Worm (Caenorhabditis elegans) whole organism, L1 larva: ENCODE measurements around the gene hlh-3.
A peak's percentile ranks its signal among the peaks of the same experiment; 100 is the strongest.

Experiments used
- C34B4.2 ChIP-seq: sonication (generic microtip); optimal IDR thresholded peaks from 2 replicates; lab custom pipeline; 2017; ENCODE audit warnings: mild to moderate bottlenecking, missing genetic modification characterization, missing compliant biosample characterization
- aha-1 ChIP-seq: fragments of 150-350 bp; optimal IDR thresholded peaks from 2 replicates; lab custom pipeline; 2014; ENCODE audit warnings: missing biosample characterization, missing genetic modification characterization
- ama-1 ChIP-seq: fragments of 150-350 bp; optimal IDR thresholded peaks from 2 replicates; lab custom pipeline; 2014
- blmp-1 ChIP-seq: fragments of 150-350 bp; optimal IDR thresholded peaks from 2 replicates; lab custom pipeline; 2014; ENCODE audit warnings: missing biosample characterization, missing genetic modification characterization
- ceh-82 ChIP-seq, 3 experiments: fragments of 150-350 bp in 1 of 3; sonication (generic microtip) in 2 of 3; optimal IDR thresholded peaks; 2 replicates each; lab custom pipeline; 2014 to 2017; ENCODE audit warnings: missing biosample characterization in 3 of 3, missing genetic modification characterization in 3 of 3
- ceh-88 ChIP-seq: fragments of 200-800 bp; sonication (Bioruptor generic); IDR thresholded peaks from 2 replicates; pipeline ENCODE4 v1.3.6; 2022; ENCODE audit warnings: missing genetic modification characterization, missing compliant biosample characterization
- ceh-90 ChIP-seq: sonication (generic microtip); optimal IDR thresholded peaks from 2 replicates; lab custom pipeline; 2016; ENCODE audit warnings: missing genetic modification characterization, missing compliant biosample characterization
- dpl-1 ChIP-seq, 3 experiments: fragments of 150-350 bp in 2 of 3; sonication (generic microtip) in 1 of 3; optimal IDR thresholded peaks; 2 replicates each; lab custom pipeline; 2014 to 2017; ENCODE audit warnings: missing biosample characterization in 3 of 3, missing genetic modification characterization in 3 of 3, missing genetic modification reagents in 3 of 3
- dsc-1 ChIP-seq: sonication (generic microtip); optimal IDR thresholded peaks from 2 replicates; lab custom pipeline; 2016; ENCODE audit warnings: mild to moderate bottlenecking, missing genetic modification characterization, missing compliant biosample characterization
- efl-1 ChIP-seq, 4 experiments: fragments of 150-350 bp; optimal IDR thresholded peaks in 3 of 4; peaks in 1 of 4; 1 replicate in 1 of 4; 2 replicates in 3 of 4; lab custom pipeline; 2014; ENCODE audit warnings: missing biosample characterization in 2 of 4, missing genetic modification characterization in 2 of 4, missing genetic modification reagents in 2 of 4
- egl-13 ChIP-seq: sonication (generic microtip); optimal IDR thresholded peaks from 2 replicates; lab custom pipeline; 2016; ENCODE audit warnings: missing genotype, missing genetic modification reagents, missing genetic modification characterization, missing compliant biosample characterization
- fkh-10 ChIP-seq: sonication (generic microtip); optimal IDR thresholded peaks from 2 replicates; lab custom pipeline; 2017; ENCODE audit warnings: missing biosample characterization, missing genetic modification reagents, missing genetic modification characterization
- fkh-8 ChIP-seq: sonication (generic microtip); optimal IDR thresholded peaks from 2 replicates; lab custom pipeline; 2016; ENCODE audit warnings: mild to moderate bottlenecking, missing genetic modification characterization, missing compliant biosample characterization
- fos-1 ChIP-seq: fragments of 150-350 bp; optimal IDR thresholded peaks from 2 replicates; lab custom pipeline; 2014; ENCODE audit warnings: missing biosample characterization, missing genetic modification characterization
- grh-1 ChIP-seq: fragments of 200-800 bp; sonication (Bioruptor generic); IDR thresholded peaks from 2 replicates; pipeline ENCODE4 v1.3.6; 2022; ENCODE audit warnings: missing genetic modification reagents, missing genetic modification characterization, missing compliant biosample characterization
- hlh-17 ChIP-seq: fragments of 200-800 bp; sonication (Bioruptor generic); optimal IDR thresholded peaks from 2 replicates; lab custom pipeline; 2018; ENCODE audit warnings: missing genetic modification characterization, mild to moderate bottlenecking, missing compliant biosample characterization, moderate library complexity, borderline replicate concordance
- irx-1 ChIP-seq: sonication (generic microtip); optimal IDR thresholded peaks from 2 replicates; lab custom pipeline; 2016; ENCODE audit warnings: missing genetic modification characterization, missing compliant biosample characterization
- lin-13 ChIP-seq: fragments of 150-350 bp; optimal IDR thresholded peaks from 2 replicates; lab custom pipeline; 2014; ENCODE audit warnings: missing biosample characterization, missing genetic modification reagents, missing genetic modification characterization
- lin-14 ChIP-seq: fragments of 200-800 bp; sonication (Bioruptor generic); optimal IDR thresholded peaks from 2 replicates; lab custom pipeline; 2018; ENCODE audit warnings: mild to moderate bottlenecking, missing genetic modification characterization, moderate library complexity, missing compliant biosample characterization
- mab-9 ChIP-seq: fragments of 200-800 bp; sonication (Bioruptor generic); IDR thresholded peaks from 2 replicates; pipeline ENCODE4 v1.3.6; 2022; ENCODE audit warnings: missing genetic modification reagents, missing genetic modification characterization, missing compliant biosample characterization
- nhr-11 ChIP-seq: fragments of 150-350 bp; optimal IDR thresholded peaks from 2 replicates; lab custom pipeline; 2014; ENCODE audit warnings: missing biosample characterization, missing genetic modification characterization
- nhr-12 ChIP-seq: sonication (generic microtip); optimal IDR thresholded peaks from 2 replicates; lab custom pipeline; 2017; ENCODE audit warnings: missing biosample characterization, missing genetic modification characterization
- nhr-20 ChIP-seq: sonication (generic microtip); optimal IDR thresholded peaks from 2 replicates; lab custom pipeline; 2016; ENCODE audit warnings: mild to moderate bottlenecking, missing genetic modification characterization, missing compliant biosample characterization
- nhr-237 ChIP-seq: fragments of 150-350 bp; optimal IDR thresholded peaks from 2 replicates; lab custom pipeline; 2014; ENCODE audit warnings: missing biosample characterization, missing genetic modification characterization
- nhr-47 ChIP-seq: sonication (generic microtip); optimal IDR thresholded peaks from 2 replicates; lab custom pipeline; 2016; ENCODE audit warnings: mild to moderate bottlenecking, missing genetic modification characterization, moderate library complexity, missing compliant biosample characterization
- nhr-71 ChIP-seq: sonication (generic microtip); optimal IDR thresholded peaks from 2 replicates; lab custom pipeline; 2016; ENCODE audit warnings: mild to moderate bottlenecking, missing genetic modification characterization, moderate library complexity, missing compliant biosample characterization
- nhr-85 ChIP-seq: sonication (generic microtip); peaks from one replicate; lab custom pipeline; 2016; ENCODE audit warnings: missing genetic modification characterization, inconsistent platforms, missing compliant biosample characterization
- snpc-4 ChIP-seq: fragments of 150-350 bp; optimal IDR thresholded peaks from 2 replicates; lab custom pipeline; 2014; ENCODE audit warnings: missing biosample characterization, missing genetic modification characterization
- snu-23 ChIP-seq: sonication (generic microtip); optimal IDR thresholded peaks from 2 replicates; lab custom pipeline; 2016; ENCODE audit warnings: missing genetic modification characterization, missing compliant biosample characterization
- sox-4 ChIP-seq: sonication (generic microtip); optimal IDR thresholded peaks from 2 replicates; lab custom pipeline; 2016; ENCODE audit warnings: missing genetic modification characterization, missing compliant biosample characterization
- tbx-2 ChIP-seq: sonication (generic microtip); optimal IDR thresholded peaks from 2 replicates; lab custom pipeline; 2016; ENCODE audit warnings: missing genetic modification characterization, missing compliant biosample characterization
- tlp-1 ChIP-seq: fragments of 150-350 bp; optimal IDR thresholded peaks from 2 replicates; lab custom pipeline; 2014; ENCODE audit warnings: missing biosample characterization, missing genetic modification characterization
- unc-130 ChIP-seq: fragments of 150-350 bp; optimal IDR thresholded peaks from 2 replicates; lab custom pipeline; 2017; ENCODE audit warnings: missing biosample characterization, missing genetic modification characterization, inconsistent platforms
- unc-86 ChIP-seq: sonication (generic microtip); optimal IDR thresholded peaks from 2 replicates; lab custom pipeline; 2016; ENCODE audit warnings: missing genetic modification characterization, missing compliant biosample characterization
- unc-98 ChIP-seq: fragments of 200-800 bp; sonication (Bioruptor generic); IDR thresholded peaks from 2 replicates; pipeline ENCODE4 v1.3.6; 2022; ENCODE audit warnings: missing genetic modification characterization, missing compliant biosample characterization
- vab-15 ChIP-seq: sonication (generic microtip); optimal IDR thresholded peaks from 2 replicates; lab custom pipeline; 2017; ENCODE audit warnings: missing genotype, mild to moderate bottlenecking, missing genetic modification characterization, missing compliant biosample characterization
- xbp-1 ChIP-seq: sonication (generic microtip); optimal IDR thresholded peaks from 2 replicates; lab custom pipeline; 2016; ENCODE audit warnings: missing genetic modification characterization, missing compliant biosample characterization
- zag-1 ChIP-seq: fragments of 150-350 bp; optimal IDR thresholded peaks from 2 replicates; lab custom pipeline; 2014; ENCODE audit warnings: missing biosample characterization, missing genetic modification characterization
- zip-4 ChIP-seq: fragments of 200-800 bp; sonication (Bioruptor generic); optimal IDR thresholded peaks from 2 replicates; lab custom pipeline; 2018; ENCODE audit warnings: mild to moderate bottlenecking, missing genetic modification characterization, moderate library complexity, missing compliant biosample characterization
- ztf-11 ChIP-seq, 2 experiments: sonication (generic microtip); optimal IDR thresholded peaks; 2 replicates each; lab custom pipeline; 2016 to 2017; ENCODE audit warnings: missing genetic modification characterization in 2 of 2, missing biosample characterization in 1 of 2, missing compliant biosample characterization in 1 of 2
- ztf-4 ChIP-seq: fragments of 150-350 bp; optimal IDR thresholded peaks from 2 replicates; lab custom pipeline; 2014; ENCODE audit warnings: missing biosample characterization, missing genetic modification characterization

The hlh-3 gene

ce11 chrII:9128132-9128531, 41.7 kb downstream of the hlh-3 start (continued):
- TF ChIP-seq egl-13 (tag; lab: Kevin White, UChicago) (no peak), zag-1 (tag; lab: Kevin White, UChicago) (no peak), aha-1 (tag; lab: Kevin White, UChicago) (no peak), fos-1 (tag; lab: Kevin White, UChicago) (no peak), irx-1 (tag; lab: Kevin White, UChicago) (no peak), ztf-11 (tag; optimal IDR thresholded peaks at IDR 0.05; lab: Kevin White, UChicago) (no peak), sox-4 (tag; lab: Kevin White, UChicago) (no peak), snu-23 (GFP tag; lab: Kevin White, UChicago) (peak; percentile 19), ama-1 (lab: Kevin White, UChicago) (no peak), unc-86 (no peak), ceh-90 (tag; lab: Kevin White, UChicago) (no peak), vab-15 (no peak), nhr-12 (tag; lab: Kevin White, UChicago) (no peak), snpc-4 (tag; lab: Kevin White, UChicago) (no peak), hlh-17 (GFP tag; lab: Kevin White, UChicago) (no peak), ceh-82 (tag; optimal IDR thresholded peaks at IDR 0.05; lab: Kevin White, UChicago) (peak in 1 of 3 experiments; percentile 22), C34B4.2 (no peak), blmp-1 (tag; lab: Kevin White, UChicago) (peak; percentile 98), unc-98 (GFP tag; lab: Robert Waterston, UW) (no peak), ceh-88 (GFP tag; lab: Robert Waterston, UW) (no peak)

- no peak for TF ChIP-seq efl-1 (optimal IDR thresholded peaks at IDR 0.05; lab: Kevin White, UChicago)
- no peak for TF ChIP-seq efl-1 (GFP tag; optimal IDR thresholded peaks at IDR 0.05 in 1 of 2; lab: Kevin White, UChicago)
- TF ChIP-seq ztf-11 (tag; optimal IDR thresholded peaks at IDR 0.05; lab: Kevin White, UChicago), result no peak
- TF ChIP-seq nhr-85 (tag; lab: Kevin White, UChicago), result no peak
- TF ChIP-seq dsc-1 (tag; lab: Kevin White, UChicago), result peak; percentile 56
- TF ChIP-seq fkh-8 (tag; lab: Kevin White, UChicago), result peak; percentile 61
- TF ChIP-seq grh-1 (GFP tag; lab: Robert Waterston, UW), result no peak
- no peak for TF ChIP-seq unc-130
- peak; percentile 11 for TF ChIP-seq fos-1 (tag; lab: Kevin White, UChicago)
- TF ChIP-seq lin-14 (GFP tag; lab: Kevin White, UChicago), result peak; percentile 21
- no peak for TF ChIP-seq ceh-82 (tag; optimal IDR thresholded peaks at IDR 0.05; lab: Kevin White, UChicago)
- peak; percentile 37 for TF ChIP-seq blmp-1 (tag; lab: Kevin White, UChicago)
- TF ChIP-seq ceh-88 (GFP tag; lab: Robert Waterston, UW), result no peak
- TF ChIP-seq snpc-4 (tag; lab: Kevin White, UChicago), result no peak
- no peak for TF ChIP-seq nhr-12 (tag; lab: Kevin White, UChicago)
These were observed 43.9 kb downstream of the hlh-3 start for ce11 chrII:9130339-9130738.

- no peak for TF ChIP-seq mab-9 (GFP tag; lab: Robert Waterston, UW)
- no peak for TF ChIP-seq ztf-4 (tag; lab: Kevin White, UChicago)
- TF ChIP-seq snpc-4 (tag; lab: Kevin White, UChicago), result no peak
- TF ChIP-seq snu-23 (GFP tag; lab: Kevin White, UChicago), result no peak
- no peak for TF ChIP-seq dpl-1 (GFP tag; optimal IDR thresholded peaks at IDR 0.05; lab: Kevin White, UChicago)
- no peak for TF ChIP-seq nhr-71 (tag; lab: Kevin White, UChicago)
- no peak for TF ChIP-seq nhr-237 (tag; lab: Kevin White, UChicago)
- no peak for TF ChIP-seq egl-13 (tag; lab: Kevin White, UChicago)
These were observed 45.0 kb downstream of the hlh-3 start, which contains the start of gene C16D2.1 for ce11 chrII:9131363-9131762. TSS of gene C16D2.1 (plus strand) at chrII:9131663.

- TF ChIP-seq blmp-1 (tag; lab: Kevin White, UChicago) (no peak), efl-1 (optimal IDR thresholded peaks at IDR 0.05; lab: Kevin White, UChicago) (no peak), efl-1 (GFP tag; optimal IDR thresholded peaks at IDR 0.05 in 1 of 2; lab: Kevin White, UChicago) (no peak), nhr-20 (tag; lab: Kevin White, UChicago) (no peak), lin-13 (GFP tag; lab: Kevin White, UChicago) (no peak), ceh-82 (tag; optimal IDR thresholded peaks at IDR 0.05; lab: Kevin White, UChicago) (no peak), unc-98 (GFP tag; lab: Robert Waterston, UW) (no peak), C34B4.2 (no peak), hlh-17 (GFP tag; lab: Kevin White, UChicago) (no peak), zip-4 (GFP tag; lab: Kevin White, UChicago) (no peak), tlp-1 (tag; lab: Kevin White, UChicago) (no peak), xbp-1 (no peak), tbx-2 (tag; lab: Kevin White, UChicago) (no peak), unc-86 (no peak), nhr-47 (no peak), ceh-88 (GFP tag; lab: Robert Waterston, UW) (no peak), unc-130 (no peak), nhr-11 (tag; lab: Kevin White, UChicago) (no peak), fkh-10 (no peak)
These were observed 45.9 kb downstream of the hlh-3 start for ce11 chrII:9132338-9132737.
